Fruit fly (Drosophila melanogaster): ENCODE data around the gene hiro.

DNA sequence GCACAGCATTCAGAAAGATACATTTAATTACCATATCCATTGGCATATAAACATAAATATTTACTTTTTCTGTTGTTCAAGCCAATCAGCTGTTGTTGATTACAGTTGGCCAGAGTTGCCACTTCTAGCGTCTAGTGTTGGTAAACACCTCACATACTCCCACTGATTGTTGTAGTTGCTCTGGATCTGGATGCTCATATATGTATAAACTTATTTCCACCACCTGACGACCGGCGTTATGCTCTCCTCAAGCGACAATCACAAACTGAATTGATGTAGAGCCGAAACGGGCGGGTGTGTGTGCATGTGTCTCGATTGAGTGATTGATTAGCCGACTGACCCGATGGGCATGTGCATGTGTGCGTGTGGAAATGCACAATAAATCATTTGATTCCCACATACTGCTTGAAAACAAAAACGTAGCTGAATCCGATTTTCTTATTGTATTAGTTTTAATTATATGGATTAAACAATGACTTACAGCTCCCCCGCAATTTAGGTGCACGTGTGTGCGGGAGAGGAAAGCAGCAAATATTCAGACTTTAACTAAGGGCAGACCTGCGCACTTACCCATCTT, 5.9 kb downstream of the hiro start:
- no peak for TF ChIP-seq Sin3A (optimal IDR thresholded peaks at IDR 0.05)
- TF ChIP-seq h (optimal IDR thresholded peaks at IDR 0.05): no peak
- no peak for TF ChIP-seq ttk (optimal IDR thresholded peaks at IDR 0.05)
